Worm (Caenorhabditis elegans): Measurements from ENCODE around the gene R12B2.13.

ce11 chrIII:5840277-5840676 is 7.0 kb upstream of the R12B2.13 start:
- TF ChIP-seq fkh-10 (GFP tag; optimal IDR thresholded peaks at IDR 0.05) (no peak), nhr-11 (tag; optimal IDR thresholded peaks at IDR 0.05) (no peak), C38D4.7 (GFP tag; optimal IDR thresholded peaks at IDR 0.05) (no peak), fkh-6 (tag; optimal IDR thresholded peaks at IDR 0.05) (no peak), npax-4 (tag; optimal IDR thresholded peaks at IDR 0.05) (no peak)

All from whole organism, late embryonic.